Worm (Caenorhabditis elegans): Measurements from ENCODE around the gene smg-9.

smg-9 gene

DNA sequence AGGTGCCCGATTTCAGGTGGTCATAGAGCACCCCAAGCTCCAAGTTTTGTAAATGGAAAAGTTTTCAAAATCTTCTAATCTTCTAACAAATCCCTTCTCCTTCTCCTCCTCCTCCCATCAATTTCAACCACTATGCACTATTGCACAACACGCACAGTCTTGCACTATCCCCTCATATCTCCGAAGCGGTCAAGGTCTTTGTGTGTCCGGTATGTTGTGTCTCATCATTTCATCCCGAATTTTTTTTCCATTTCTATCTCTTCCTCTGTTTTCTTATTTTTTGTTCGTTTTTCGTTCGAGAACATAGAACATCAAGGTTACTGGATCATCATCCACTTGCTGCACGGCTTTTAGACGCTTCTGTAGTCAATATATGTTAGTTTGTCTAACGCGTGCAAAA lies 48.4 kb downstream of the smg-9 start:
- TF ChIP-seq unc-62 (GFP tag; optimal IDR thresholded peaks at IDR 0.05) (no peak), nhr-23 (tag; optimal IDR thresholded peaks at IDR 0.05) (peak; percentile 68), lsy-12 (tag; optimal IDR thresholded peaks at IDR 0.05) (no peak), nhr-43 (tag; optimal IDR thresholded peaks at IDR 0.05; ENCODE audit: poor library complexity, severe bottlenecking) (peak; percentile 15), lin-39 (tag; optimal IDR thresholded peaks at IDR 0.05) (no peak), ceh-82 (tag; optimal IDR thresholded peaks at IDR 0.05) (no peak), nfya-1 (tag; optimal IDR thresholded peaks at IDR 0.05; ENCODE audit: insufficient read depth) (no peak), nhr-25 (tag; optimal IDR thresholded peaks at IDR 0.05) (no peak), ztf-4 (tag; optimal IDR thresholded peaks at IDR 0.05) (no peak), sea-2 (GFP tag; optimal IDR thresholded peaks at IDR 0.05) (no peak)

DNA sequence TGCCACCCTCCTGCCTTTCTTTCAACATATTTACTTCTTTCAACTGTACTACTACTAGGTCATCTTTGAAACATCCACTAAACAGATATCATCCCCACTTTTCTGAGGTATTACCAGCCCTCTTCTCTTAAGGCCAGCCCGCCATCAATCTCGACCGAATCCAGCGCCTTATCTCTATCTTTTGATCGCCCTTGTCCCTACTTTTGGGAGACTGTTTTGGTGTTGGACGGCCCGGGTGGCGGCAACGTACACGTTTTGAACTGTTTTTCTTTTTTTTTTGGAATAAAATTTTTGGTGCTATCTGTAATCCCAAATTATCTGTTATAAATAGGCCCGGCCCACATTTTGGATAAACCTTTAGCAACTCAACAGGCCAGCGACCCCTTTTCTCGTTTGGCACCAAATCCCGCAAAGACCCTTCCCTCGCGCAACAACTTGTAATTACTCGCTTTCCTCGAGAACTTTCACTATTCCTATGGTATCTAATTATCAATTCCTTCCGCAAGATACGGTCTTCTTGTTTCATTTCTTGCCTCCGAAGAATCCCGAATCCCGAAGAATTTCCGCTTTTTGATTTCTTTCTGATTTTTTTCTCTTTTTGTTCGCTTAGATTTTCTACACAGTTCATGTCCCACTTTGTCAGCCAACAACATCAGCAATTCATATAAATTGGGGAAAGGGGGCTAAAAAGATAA lies 49.3 kb downstream of the smg-9 start:
- TF ChIP-seq sea-2 (GFP tag; optimal IDR thresholded peaks at IDR 0.05): no peak
- peak; percentile 1 for TF ChIP-seq lsy-12 (tag; optimal IDR thresholded peaks at IDR 0.05)
- peak; percentile 11 for TF ChIP-seq nhr-23 (tag; optimal IDR thresholded peaks at IDR 0.05)
- TF ChIP-seq nhr-11 (tag; optimal IDR thresholded peaks at IDR 0.05): no peak
- TF ChIP-seq R02D3.7 (tag; optimal IDR thresholded peaks at IDR 0.05): no peak

DNA sequence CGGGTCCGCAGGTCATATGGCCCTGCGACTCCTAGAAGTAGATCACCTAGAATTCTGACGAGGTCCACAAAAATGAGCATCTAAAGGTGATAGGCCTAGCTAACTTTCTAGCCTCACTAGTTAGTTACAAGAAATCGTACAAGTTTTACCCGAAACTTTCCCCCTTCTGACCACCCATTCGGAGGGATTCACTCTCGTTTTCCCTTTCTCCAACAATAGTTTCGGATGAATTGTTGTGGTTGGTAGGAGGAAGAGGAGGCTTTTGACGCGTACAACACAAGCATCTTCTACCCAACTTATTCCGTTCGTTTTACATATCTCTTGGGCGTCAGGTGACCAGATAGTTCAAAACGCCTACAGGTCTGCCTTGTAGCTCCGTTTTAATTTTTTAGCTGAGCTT lies 51.1 kb downstream of the smg-9 start:
- no peak for TF ChIP-seq unc-39 (tag; optimal IDR thresholded peaks at IDR 0.05)
- TF ChIP-seq nhr-76 (tag; optimal IDR thresholded peaks at IDR 0.05): no peak
- TF ChIP-seq nhr-25 (tag; optimal IDR thresholded peaks at IDR 0.05): no peak
- TF ChIP-seq ceh-28 (tag; optimal IDR thresholded peaks at IDR 0.05): no peak
- no peak for TF ChIP-seq hmg-11 (tag; optimal IDR thresholded peaks at IDR 0.05)
- TF ChIP-seq nhr-12 (tag; optimal IDR thresholded peaks at IDR 0.05): no peak

DNA sequence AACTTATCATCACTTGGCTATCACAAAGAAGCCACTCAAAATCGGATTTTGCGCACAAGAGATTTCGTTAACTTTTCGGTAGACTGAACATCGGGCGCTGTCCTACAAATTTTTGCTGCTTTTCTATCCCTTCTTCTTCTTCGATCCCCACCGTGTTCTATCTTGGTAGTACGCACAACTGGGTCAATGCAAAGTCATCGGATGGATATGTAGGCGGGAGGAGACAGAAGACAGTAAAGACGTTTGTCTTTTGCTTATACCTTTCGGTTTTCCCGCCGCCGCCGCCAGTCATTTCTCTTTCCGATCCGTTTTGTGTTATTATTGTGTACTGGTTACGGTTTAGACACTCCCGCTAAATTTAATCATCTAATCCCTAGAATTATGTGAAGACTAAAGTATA lies 52.6 kb downstream of the smg-9 start:
- no peak for TF ChIP-seq skn-1 (tag; optimal IDR thresholded peaks at IDR 0.05)
- peak; percentile 78 for TF ChIP-seq nhr-23 (tag; optimal IDR thresholded peaks at IDR 0.05)

DNA sequence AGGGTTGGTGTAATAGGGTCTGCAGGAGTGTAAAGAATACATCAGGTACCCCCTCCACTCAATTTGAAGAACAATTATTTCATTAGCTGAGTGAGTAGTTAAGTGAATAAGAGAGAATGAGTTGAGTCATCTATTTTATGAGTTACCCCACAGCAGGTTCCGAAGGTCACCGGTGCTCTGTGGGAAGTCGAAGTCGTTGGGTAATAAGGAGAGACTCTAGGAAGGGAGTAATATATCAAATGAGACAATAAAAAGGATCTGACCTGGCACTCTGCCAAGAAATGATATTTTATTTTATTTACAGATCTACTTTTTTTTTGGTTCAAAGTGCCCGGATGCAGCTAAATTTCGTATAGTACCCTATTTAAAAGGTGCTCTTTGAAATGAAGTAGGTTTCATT lies 54.6 kb downstream of the smg-9 start, which contains the start of gene C09F9.1:
Gene C09F9.1 (plus strand): TSS at position 301 of the 400 bp plus-strand sequence.
- TF ChIP-seq ztf-11 (tag; optimal IDR thresholded peaks at IDR 0.05) (no peak), lsy-12 (tag; optimal IDR thresholded peaks at IDR 0.05) (no peak), ceh-28 (tag; optimal IDR thresholded peaks at IDR 0.05) (no peak), ama-1 (optimal IDR thresholded peaks at IDR 0.05) (no peak), ztf-4 (tag; optimal IDR thresholded peaks at IDR 0.05) (no peak), aly-2 (tag; optimal IDR thresholded peaks at IDR 0.05) (no peak)
